Worm (Caenorhabditis elegans): ENCODE results near the gene nkat-3.

Gene nkat-3

DNA sequence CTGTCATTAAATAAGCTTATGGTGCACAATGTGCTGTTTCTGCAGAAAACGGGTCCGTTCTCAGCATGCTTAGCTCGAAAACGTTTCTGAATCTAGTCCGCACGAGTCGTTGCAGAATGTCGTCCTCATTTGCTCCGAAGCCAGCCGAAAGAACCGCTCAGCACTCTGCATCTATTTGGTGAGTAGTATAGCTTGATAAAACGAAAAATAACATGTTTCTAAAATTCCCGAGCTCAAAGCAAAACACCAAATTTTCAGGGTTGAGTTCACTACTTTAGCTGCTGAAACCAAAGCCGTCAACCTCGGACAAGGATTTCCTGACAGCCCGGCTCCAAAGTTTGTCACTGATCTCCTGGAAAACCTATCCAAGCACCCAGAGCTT is at the start of gene nkat-3:
Gene nkat-3, plus strand, starts transcription at position 46 of the 382 bp plus-strand sequence.
- TF ChIP-seq W03F9.2 (tag; optimal IDR thresholded peaks at IDR 0.05) (no peak), him-1 (tag; optimal IDR thresholded peaks at IDR 0.05) (no peak), dao-5 (tag; optimal IDR thresholded peaks at IDR 0.05) (no peak)

DNA sequence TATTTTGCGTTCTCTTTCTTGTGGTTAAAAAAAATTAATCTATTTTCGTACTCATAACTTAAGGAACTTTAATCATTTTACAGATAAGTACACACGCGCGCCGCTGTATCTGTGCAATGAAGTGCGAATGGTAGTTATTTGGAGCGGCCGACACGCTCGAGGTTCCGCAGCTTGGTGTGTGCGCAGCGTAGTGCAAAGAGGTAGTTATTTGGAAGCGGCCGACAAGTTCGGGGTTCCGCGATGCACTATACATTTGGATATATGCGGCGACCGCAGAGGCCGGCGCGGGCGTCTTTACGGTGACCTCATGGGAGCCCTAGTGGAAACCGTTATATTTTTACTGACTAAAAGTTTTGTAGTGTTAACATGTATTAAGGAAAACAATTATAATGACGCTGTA is 48.9 kb upstream of the nkat-3 start:
- no peak for TF ChIP-seq him-1 (tag; optimal IDR thresholded peaks at IDR 0.05)
- TF ChIP-seq W03F9.2 (tag; optimal IDR thresholded peaks at IDR 0.05): no peak
- no peak for TF ChIP-seq dao-5 (tag; optimal IDR thresholded peaks at IDR 0.05)

DNA sequence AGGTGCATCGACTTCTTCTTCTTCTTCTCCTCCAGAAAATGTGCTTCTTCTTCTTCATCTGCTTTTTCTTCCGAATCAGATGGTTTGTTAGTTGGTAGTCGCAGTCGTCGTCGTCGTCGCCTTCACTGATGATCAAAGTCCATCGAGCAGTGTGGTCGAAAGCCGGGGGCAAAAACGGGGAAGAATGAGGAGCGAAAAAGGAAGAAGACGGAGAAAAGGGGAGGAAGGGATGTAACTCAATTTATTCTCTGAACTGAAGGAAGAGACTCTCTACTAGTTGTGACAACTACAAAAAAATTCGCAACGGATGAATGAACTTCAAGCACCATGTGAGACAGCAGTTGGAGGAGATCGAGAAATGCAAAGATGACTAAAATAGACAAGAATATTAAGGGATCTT is 45.8 kb upstream of the nkat-3 start:
- TF ChIP-seq him-1 (tag; optimal IDR thresholded peaks at IDR 0.05) (peak; percentile 46), dao-5 (tag; optimal IDR thresholded peaks at IDR 0.05) (no peak)

DNA sequence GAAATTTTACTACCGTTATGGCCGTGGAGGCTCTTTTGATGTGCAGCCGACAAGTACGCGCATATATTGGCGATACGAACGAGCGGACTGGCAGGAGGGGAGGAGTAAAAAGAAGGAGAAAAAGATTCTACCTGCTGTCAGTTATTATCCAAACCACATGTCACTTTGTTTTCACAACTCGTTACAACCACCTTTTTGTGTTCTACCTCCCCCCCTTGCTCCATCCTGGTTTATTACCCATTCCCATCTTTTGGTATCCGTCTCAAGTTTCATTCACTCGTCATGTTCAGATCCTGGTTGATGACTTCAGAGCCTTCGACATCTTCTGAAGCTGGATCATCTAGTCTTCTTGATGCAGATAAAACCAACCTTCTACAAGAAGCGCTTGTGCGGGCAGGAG is 33.9 kb upstream of the nkat-3 start, which contains the start of gene psa-3:
Gene psa-3, plus strand, starts transcription at position 301 of the 400 bp plus-strand sequence.
- TF ChIP-seq him-1 (tag; optimal IDR thresholded peaks at IDR 0.05) (no peak), W03F9.2 (tag; optimal IDR thresholded peaks at IDR 0.05) (no peak), dao-5 (tag; optimal IDR thresholded peaks at IDR 0.05) (no peak)

DNA sequence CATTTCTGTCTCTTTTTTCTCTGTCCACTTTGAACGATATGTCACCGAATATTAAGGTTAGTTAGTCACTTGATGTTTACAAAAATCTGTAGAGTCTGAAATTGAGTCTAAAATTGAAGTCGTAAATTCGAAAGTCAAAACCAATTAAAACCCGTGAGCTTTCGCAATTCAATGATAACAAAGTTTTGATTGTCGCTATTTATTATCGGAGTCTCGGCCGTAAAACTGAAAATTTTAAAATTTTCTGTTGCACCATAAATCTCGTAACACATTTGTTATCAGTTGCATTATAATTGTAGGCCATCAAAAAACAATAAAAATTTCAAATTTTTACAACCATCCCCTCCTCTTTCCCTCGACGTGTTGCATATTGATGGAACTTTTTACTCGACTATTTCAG is 33.0 kb upstream of the nkat-3 start:
- TF ChIP-seq W03F9.2 (tag; optimal IDR thresholded peaks at IDR 0.05): no peak
- TF ChIP-seq him-1 (tag; optimal IDR thresholded peaks at IDR 0.05): no peak
- no peak for TF ChIP-seq dao-5 (tag; optimal IDR thresholded peaks at IDR 0.05)

DNA sequence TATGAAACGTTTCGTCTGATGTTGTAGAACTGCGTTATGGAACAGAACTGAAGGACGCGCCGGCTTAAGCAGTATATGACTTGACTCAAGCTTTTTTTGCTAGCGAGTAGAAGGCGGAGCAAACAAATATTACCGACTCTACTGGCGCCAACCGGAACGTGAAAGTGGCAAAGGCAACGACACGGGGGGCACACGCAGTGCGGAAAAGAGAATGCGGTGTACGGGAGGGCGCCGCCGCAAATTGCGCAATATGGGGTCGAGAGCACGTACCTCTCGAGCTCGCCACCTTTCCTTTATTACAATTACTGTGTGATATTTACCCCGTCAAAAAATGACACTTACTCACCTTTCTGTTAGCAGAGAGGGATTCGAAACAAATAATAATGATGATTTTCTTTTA is 26.3 kb upstream of the nkat-3 start, which contains the start of gene pqn-36:
Gene pqn-36, minus strand, starts transcription at position 268 of the 400 bp plus-strand sequence.
- TF ChIP-seq him-1 (tag; optimal IDR thresholded peaks at IDR 0.05) (no peak), dao-5 (tag; optimal IDR thresholded peaks at IDR 0.05) (no peak), W03F9.2 (tag; optimal IDR thresholded peaks at IDR 0.05) (no peak)

DNA sequence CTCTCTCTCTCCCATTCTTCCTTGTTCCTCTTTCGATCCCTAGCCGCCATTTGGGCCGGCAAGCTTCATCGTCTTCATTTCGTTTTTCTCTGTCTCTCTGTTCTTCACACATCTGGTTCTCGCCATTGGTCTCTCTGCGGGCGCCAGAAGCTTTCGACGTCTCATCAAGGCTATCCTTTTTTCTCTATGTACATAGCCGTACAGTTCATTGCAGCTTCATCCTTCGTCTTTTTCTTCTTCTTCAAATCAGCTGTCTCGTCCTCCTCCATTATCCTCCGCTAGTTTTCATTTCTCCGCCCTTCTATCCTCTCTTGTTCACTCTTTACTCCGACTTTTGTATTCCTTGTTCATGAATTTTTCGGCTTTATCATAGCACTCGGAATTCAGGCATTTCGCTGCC is 20.9 kb upstream of the nkat-3 start, which contains the start of gene F39D8.3:
Gene F39D8.3, plus strand, starts transcription at position 301 of the 400 bp plus-strand sequence.
- no peak for TF ChIP-seq W03F9.2 (tag; optimal IDR thresholded peaks at IDR 0.05)
- no peak for TF ChIP-seq him-1 (tag; optimal IDR thresholded peaks at IDR 0.05)
- no peak for TF ChIP-seq dao-5 (tag; optimal IDR thresholded peaks at IDR 0.05)

DNA sequence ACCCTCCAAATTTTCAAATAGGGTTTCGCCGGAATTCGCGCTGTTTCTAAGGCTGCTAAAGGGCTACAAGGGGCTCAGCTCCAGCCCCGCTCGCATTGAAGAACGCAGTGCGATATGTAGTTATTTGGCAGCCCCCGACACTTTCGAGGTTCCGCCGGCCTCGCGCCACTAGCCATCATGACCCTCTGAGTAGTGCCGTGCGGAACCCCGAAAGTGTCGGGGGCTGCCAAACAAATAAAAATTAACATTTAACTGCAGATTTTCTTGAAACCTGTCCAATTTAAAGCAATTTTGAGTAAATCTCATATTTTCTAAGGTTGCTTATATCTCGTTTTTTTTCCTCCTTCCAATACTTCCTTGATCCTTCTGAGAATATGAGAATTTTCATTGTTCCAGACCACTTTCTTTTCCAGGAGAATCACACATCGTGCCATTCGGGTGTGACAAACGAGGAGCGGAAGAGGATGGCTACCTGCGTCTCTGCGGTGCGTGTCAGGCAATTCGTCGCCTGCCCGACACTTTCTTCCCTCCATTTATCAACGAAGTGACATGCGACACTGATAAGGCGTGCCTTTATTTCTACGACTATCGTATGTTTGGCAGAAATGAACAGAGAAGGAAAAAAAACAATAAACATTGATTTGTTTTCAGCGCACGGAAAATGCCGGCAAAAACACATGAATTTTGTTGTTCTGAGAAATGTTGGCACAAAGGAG is 17.7 kb upstream of the nkat-3 start:
- TF ChIP-seq W03F9.2 (tag; optimal IDR thresholded peaks at IDR 0.05) (no peak), him-1 (tag; optimal IDR thresholded peaks at IDR 0.05) (no peak), dao-5 (tag; optimal IDR thresholded peaks at IDR 0.05) (no peak)

DNA sequence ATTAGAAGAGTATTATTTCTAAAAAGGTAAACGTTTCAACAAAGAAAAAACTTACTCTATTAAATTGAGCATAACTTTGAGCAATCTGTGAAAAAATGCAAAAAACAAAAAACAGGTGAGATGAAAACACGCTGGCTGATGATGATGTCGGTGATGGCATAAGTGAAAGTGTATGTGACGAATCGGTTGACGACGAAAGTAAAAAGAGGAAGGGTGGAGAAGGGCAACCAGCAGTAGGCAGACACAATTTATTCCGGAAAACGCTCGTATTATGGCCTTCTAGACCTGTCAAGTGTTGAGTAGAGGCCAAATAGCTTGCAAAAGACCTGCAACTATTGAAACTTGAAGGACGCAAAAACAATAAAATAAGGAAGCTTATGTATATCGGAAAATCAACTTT is 13.6 kb upstream of the nkat-3 start, which contains the start of gene nas-13:
Gene nas-13, minus strand, starts transcription at position 323 of the 400 bp plus-strand sequence.
- TF ChIP-seq W03F9.2 (tag; optimal IDR thresholded peaks at IDR 0.05) (no peak), dao-5 (tag; optimal IDR thresholded peaks at IDR 0.05) (no peak), him-1 (tag; optimal IDR thresholded peaks at IDR 0.05) (no peak)

DNA sequence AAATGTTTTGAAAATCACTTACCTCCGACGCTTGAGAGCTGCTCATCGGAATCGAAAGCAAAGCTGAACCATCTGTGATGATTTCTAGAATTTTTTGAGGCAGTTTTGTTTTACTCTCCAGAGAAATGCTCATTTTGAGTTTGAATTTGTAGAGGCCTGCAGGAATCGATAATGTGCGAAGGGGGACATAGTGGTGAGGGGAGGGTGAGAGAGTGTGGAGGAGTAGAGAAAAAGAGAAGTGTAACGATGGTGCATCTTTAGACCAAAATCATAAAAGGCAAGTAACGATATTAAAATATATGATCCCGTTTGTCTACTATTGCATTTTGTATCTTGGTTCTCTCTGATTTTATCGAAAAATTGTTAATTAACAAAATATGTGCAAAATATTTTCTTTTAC is 10.5 kb upstream of the nkat-3 start, which contains the start of gene blos-8:
Gene blos-8, minus strand, starts transcription at position 216 of the 400 bp plus-strand sequence.
- TF ChIP-seq W03F9.2 (tag; optimal IDR thresholded peaks at IDR 0.05): no peak
- TF ChIP-seq dao-5 (tag; optimal IDR thresholded peaks at IDR 0.05): no peak
- TF ChIP-seq him-1 (tag; optimal IDR thresholded peaks at IDR 0.05): no peak

DNA sequence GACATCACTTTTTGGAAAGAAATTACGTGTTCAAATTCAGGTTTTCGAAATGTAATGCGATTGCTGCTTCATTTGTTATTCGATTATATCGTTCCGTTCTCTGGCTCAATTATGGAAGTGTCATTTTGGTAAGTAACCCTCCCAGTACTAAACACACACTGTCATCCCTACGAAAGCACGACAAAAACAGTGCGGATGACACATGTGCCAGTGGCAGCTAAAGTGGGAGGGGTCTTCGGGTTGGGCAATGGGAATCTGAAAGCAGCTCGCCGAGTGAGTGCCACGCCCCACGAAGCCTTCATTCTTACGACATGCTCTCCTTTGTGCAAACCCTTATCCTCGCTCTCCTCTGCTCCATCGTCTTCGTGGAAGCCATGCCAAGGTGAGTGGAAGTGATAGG is 8.0 kb upstream of the nkat-3 start, which contains the start of gene flp-32:
Gene flp-32, plus strand, starts transcription at position 301 of the 400 bp plus-strand sequence.
- TF ChIP-seq dao-5 (tag; optimal IDR thresholded peaks at IDR 0.05): no peak
- TF ChIP-seq him-1 (tag; optimal IDR thresholded peaks at IDR 0.05): no peak
- no peak for TF ChIP-seq W03F9.2 (tag; optimal IDR thresholded peaks at IDR 0.05)

DNA sequence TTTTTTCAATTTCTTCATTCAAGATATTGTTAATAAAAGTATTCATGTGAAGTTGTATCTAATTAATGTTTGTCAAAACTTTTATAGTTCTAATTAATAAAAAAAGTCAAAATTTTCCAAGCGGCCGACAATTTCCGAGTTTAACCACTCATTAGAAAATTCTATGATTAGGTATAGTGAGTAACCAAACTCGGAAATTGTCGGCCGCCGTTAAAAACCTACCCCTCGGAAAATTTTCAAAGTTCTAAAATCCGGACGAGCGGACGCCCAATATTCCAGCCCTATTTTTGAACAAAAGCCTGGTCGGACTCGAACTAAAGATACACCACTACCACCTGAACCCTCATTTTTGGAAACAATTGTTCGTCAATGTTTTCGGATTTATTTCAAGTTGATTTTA is 6.6 kb upstream of the nkat-3 start:
- no peak for TF ChIP-seq him-1 (tag; optimal IDR thresholded peaks at IDR 0.05)
- no peak for TF ChIP-seq dao-5 (tag; optimal IDR thresholded peaks at IDR 0.05)
- TF ChIP-seq W03F9.2 (tag; optimal IDR thresholded peaks at IDR 0.05): no peak

DNA sequence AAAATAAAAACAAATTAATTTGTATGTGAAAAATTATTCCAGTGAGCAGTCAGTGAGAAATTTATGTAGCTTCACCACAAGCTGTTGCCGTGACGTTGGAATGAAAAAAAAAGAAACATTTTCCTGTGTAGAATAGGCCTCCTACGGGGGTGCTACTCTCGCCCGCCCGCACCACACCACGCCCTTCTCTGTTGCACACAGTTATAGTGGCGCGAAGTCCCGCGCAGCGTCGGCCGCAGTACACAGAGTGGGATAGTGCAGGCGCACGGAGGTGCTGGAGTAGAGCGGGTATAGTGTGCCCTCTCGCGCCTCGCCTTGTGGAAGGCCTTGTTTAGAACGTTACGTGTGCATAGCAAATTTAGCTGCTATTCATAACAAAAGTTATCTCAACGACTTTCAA is 2.8 kb upstream of the nkat-3 start:
- TF ChIP-seq dao-5 (tag; optimal IDR thresholded peaks at IDR 0.05): no peak

DNA sequence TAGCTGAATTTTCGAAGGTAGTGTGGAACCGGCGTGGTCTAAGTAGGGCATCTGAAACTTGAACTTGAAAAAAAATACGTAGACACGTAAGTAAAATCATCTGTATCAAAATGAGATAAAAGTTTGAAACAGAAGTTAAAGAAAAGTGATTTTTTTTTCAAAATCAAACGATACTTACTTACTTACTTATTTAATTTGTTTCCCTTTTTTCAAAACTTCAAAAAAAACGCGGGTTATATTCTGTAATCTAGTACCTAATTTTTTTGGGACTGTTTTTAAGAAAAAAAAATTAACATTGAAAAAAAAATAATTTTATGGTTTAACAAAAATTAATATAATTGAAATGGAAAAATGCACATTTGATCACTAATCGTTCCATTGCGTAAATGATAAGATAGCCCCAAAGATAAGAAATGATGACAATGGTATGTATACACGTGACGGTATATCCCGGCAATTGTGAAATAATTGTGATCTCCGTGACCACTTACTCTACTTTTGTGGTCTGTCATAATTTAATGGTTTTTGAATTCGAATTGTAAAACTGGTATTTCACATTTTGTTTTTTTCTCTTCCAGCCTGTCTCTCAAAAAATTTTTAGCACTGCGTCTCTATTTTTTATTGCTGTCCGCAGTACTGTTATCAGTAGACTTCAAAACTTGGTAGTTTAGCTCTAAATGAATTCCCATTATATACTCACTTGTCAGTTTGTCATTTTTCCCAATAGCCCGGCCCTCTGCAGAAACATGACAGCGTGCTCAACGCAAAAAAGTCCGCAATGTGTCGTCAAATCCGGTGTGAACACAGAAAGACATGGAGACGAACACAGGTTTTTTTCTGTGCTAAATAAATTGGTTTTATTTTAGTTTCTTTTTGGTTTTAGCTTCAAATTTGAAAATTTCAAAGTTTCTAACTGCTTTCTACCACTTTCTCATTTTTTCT is 516 bp upstream of the nkat-3 start, which contains the start of gene mocs-1:
Gene mocs-1, minus strand, starts transcription at position 51 of the 942 bp plus-strand sequence.
- no peak for TF ChIP-seq dao-5 (tag; optimal IDR thresholded peaks at IDR 0.05)
- TF ChIP-seq him-1 (tag; optimal IDR thresholded peaks at IDR 0.05): no peak
- TF ChIP-seq W03F9.2 (tag; optimal IDR thresholded peaks at IDR 0.05): no peak
